Fruit fly (Drosophila melanogaster): ENCODE measurements around the gene CG10877.

The CG10877 gene

DNA sequence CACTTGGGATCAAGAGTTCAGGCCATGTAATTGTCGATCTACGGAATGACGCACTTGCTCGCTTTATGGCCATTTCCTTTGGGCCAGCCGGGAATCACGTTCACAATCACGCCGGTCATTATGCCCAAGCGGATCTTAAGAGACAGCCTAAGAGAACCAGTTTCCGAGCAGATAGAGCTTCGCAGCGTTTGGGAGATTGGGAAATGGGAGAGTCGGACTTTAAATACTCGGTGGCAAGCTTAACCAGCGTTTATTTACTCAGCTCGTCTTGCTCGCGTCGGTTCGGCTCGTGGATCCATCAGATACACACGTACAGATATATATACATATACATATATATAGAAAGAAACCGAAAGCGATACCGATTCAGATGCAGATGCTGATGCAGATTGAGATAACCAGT is 1.7 kb upstream of the CG10877 start (continued):
- TF ChIP-seq CG4282 (GFP tag; optimal IDR thresholded peaks at IDR 0.05) (no peak), zen2 (GFP tag; IDR thresholded peaks at IDR 0.05; ENCODE audit: partially characterized antibody) (no peak), Opbp (GFP tag; IDR thresholded peaks at IDR 0.05; ENCODE audit: partially characterized antibody) (no peak), CG4707 (GFP tag; optimal IDR thresholded peaks at IDR 0.05) (no peak), usp (GFP tag; optimal IDR thresholded peaks at IDR 0.05) (no peak), al (GFP tag; IDR thresholded peaks at IDR 0.05) (no peak), psq (GFP tag; optimal IDR thresholded peaks at IDR 0.05) (no peak), mirr (GFP tag; optimal IDR thresholded peaks at IDR 0.05) (no peak), vfl (GFP tag; optimal IDR thresholded peaks at IDR 0.05) (no peak), CG3163 (GFP tag; optimal IDR thresholded peaks at IDR 0.05) (peak; percentile 86), unc-4 (GFP tag; IDR thresholded peaks at IDR 0.05; ENCODE audit: partially characterized antibody) (no peak), prd (optimal IDR thresholded peaks at IDR 0.05) (no peak), prd (GFP tag; IDR thresholded peaks at IDR 0.05) (no peak)

DNA sequence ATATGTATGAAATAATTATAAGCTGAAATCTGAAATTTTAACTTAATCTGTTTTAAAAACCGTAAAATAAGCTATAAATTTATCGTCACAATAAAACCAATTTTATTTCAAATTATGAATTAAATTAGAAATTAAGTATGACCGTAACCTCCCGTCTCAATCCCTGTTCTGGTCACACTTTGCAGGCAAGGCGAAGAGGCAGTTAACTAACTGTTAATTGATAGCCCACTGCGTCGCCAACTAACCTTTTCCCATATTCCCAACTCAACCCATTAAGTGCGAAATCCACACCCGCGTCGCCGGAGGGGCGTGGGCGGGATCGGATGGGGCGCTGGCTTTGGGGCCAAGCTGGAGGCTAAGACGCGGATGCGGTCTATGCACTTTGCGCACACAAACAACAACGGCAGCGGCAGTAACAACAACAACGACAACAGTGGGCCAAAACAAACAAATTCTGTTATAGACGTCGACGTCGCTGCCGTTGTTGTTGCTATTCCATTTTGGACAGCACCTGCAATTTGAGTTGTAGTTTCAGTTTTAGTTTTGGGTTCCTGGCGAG is 3.1 kb downstream of the CG10877 start, which contains the start of gene CG5191:
TSS of gene CG5191 (plus strand) at position 198 of the 559 bp plus-strand sequence.
- no peak for TF ChIP-seq Hsf (GFP tag; optimal IDR thresholded peaks at IDR 0.05)
- no peak for TF ChIP-seq Mes4 (GFP tag; optimal IDR thresholded peaks at IDR 0.05)
- TF ChIP-seq Dbx (GFP tag; IDR thresholded peaks at IDR 0.05) = no peak
- TF ChIP-seq NK7.1 (GFP tag; optimal IDR thresholded peaks at IDR 0.05) = no peak
- no peak; the same call in 2 of the 3 replicates for TF ChIP-seq zen2 (GFP tag; IDR thresholded peaks at IDR 0.05; ENCODE audit: partially characterized antibody)
- no peak for TF ChIP-seq CG43689 (GFP tag; IDR thresholded peaks at IDR 0.05)
- TF ChIP-seq salm (tag; optimal IDR thresholded peaks at IDR 0.05) = no peak
- peak; percentile 47 for TF ChIP-seq Adf1 (GFP tag; IDR thresholded peaks at IDR 0.05)
- TF ChIP-seq CG3407 (GFP tag; optimal IDR thresholded peaks at IDR 0.05) = no peak
- TF ChIP-seq CG6854 (GFP tag; optimal IDR thresholded peaks at IDR 0.05) = no peak
- TF ChIP-seq Doc2 (GFP tag; IDR thresholded peaks at IDR 0.05) = no peak
- no peak for TF ChIP-seq HHEX (GFP tag; optimal IDR thresholded peaks at IDR 0.05)
- TF ChIP-seq ara (GFP tag; IDR thresholded peaks at IDR 0.05) = 0 out of 2 replicates have a peak, but pooled peaks have one; percentile 12
- peak; percentile 54 for TF ChIP-seq MESR4 (GFP tag; optimal IDR thresholded peaks at IDR 0.05)
- no peak for TF ChIP-seq Neu2 (GFP tag; optimal IDR thresholded peaks at IDR 0.05; ENCODE audit: borderline replicate concordance)
- TF ChIP-seq CG18011 (GFP tag; optimal IDR thresholded peaks at IDR 0.05) = no peak
- TF ChIP-seq Dll (GFP tag; IDR thresholded peaks at IDR 0.05; ENCODE audit: partially characterized antibody) = peak; percentile 55; the same call in 3 of the 4 replicates
- no peak for TF ChIP-seq Poxn (GFP tag; IDR thresholded peaks at IDR 0.05)
- no peak for TF ChIP-seq ato (GFP tag; IDR thresholded peaks at IDR 0.05; ENCODE audit: partially characterized antibody)
- TF ChIP-seq CG3838 (GFP tag; optimal IDR thresholded peaks at IDR 0.05) = no peak
- no peak for TF ChIP-seq ranshi (GFP tag; IDR thresholded peaks at IDR 0.05)
- TF ChIP-seq unc-4 (GFP tag; IDR thresholded peaks at IDR 0.05; ENCODE audit: partially characterized antibody) = 0 out of 2 replicates have a peak, but pooled peaks have one; percentile 31
- no peak for TF ChIP-seq Hmx (GFP tag; optimal IDR thresholded peaks at IDR 0.05)
- TF ChIP-seq Blimp-1 (GFP tag; optimal IDR thresholded peaks at IDR 0.05) = no peak
- TF ChIP-seq CG7271 (tag; optimal IDR thresholded peaks at IDR 0.05) = no peak
- TF ChIP-seq CG15479 (GFP tag; optimal IDR thresholded peaks at IDR 0.05) = no peak
- TF ChIP-seq Lhr (GFP tag; optimal IDR thresholded peaks at IDR 0.05) = no peak
- no peak for TF ChIP-seq ham (GFP tag; IDR thresholded peaks at IDR 0.05)
- no peak for TF ChIP-seq Nf-YC (tag; optimal IDR thresholded peaks at IDR 0.05)
- no peak for TF ChIP-seq fd102C (GFP tag; optimal IDR thresholded peaks at IDR 0.05)
- TF ChIP-seq CG1529 (GFP tag; optimal IDR thresholded peaks at IDR 0.05) = no peak
- no peak for TF ChIP-seq TFAM (GFP tag; optimal IDR thresholded peaks at IDR 0.05)
- no peak for TF ChIP-seq ems (GFP tag; optimal IDR thresholded peaks at IDR 0.05)
- TF ChIP-seq CG1603 (tag; optimal IDR thresholded peaks at IDR 0.05) = peak; percentile 11
- TF ChIP-seq CG4328 (GFP tag; optimal IDR thresholded peaks at IDR 0.05) = no peak
- no peak for TF ChIP-seq CG11398 (GFP tag; optimal IDR thresholded peaks at IDR 0.05)
- no peak for TF ChIP-seq CG18619 (GFP tag; optimal IDR thresholded peaks at IDR 0.05)
- peak; percentile 29 for TF ChIP-seq CG9797 (GFP tag; optimal IDR thresholded peaks at IDR 0.05)
